Fruit fly (Drosophila melanogaster): ENCODE data around the gene CG42724.

- TF ChIP-seq CG8478 (optimal IDR thresholded peaks at IDR 0.05): no peak
- no peak for TF ChIP-seq CTCF (optimal IDR thresholded peaks at IDR 0.05)
Observed at dm6 chr3R:6405239-6405638, 37.2 kb upstream of the CG42724 start.
